Worm (Caenorhabditis elegans): ENCODE results near the gene ets-9.

The ets-9 gene

DNA sequence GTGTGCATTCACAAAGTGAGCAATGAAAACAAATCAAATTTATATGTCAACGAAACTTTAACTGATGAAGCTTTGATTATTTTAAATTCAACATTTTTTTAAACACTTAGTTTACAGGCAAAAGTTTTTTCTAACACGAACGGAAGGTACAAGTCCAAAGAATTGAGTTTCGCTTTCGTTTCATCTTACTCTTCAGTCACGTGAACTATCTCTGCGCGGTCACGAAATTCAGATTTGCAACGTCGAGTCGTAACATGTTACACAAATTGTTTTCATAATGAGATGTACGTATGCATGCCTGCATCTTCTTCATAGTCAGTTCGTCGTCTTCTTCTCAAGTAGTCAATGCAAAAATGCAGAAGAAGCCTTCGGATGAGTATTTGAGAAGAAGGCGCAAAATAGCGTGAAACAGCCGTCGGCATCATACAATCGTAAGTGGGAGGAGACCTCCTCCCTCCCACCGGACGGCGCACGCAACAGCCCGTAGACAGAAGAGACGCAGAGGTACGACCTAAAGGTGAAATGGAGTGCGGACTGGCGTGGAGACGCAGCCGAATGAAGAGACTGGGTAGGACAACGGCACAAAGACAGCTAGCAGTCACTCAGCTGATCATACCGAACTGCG is 14.1 kb upstream of the ets-9 start, which contains the start of gene coel-1 (continued):
- TF ChIP-seq F57C9.4 (tag; optimal IDR thresholded peaks at IDR 0.05) (no peak), ztf-18 (tag; optimal IDR thresholded peaks at IDR 0.05) (no peak), ceh-27 (GFP tag; optimal IDR thresholded peaks at IDR 0.05) (peak; percentile 52), lin-40 (tag; optimal IDR thresholded peaks at IDR 0.05) (peak; percentile 35), T26A5.8 (tag; optimal IDR thresholded peaks at IDR 0.05) (no peak), tlf-1 (GFP tag; optimal IDR thresholded peaks at IDR 0.05) (no peak), pbrm-1 (GFP tag; IDR thresholded peaks at IDR 0.05) (no peak), sea-2 (GFP tag; IDR thresholded peaks at IDR 0.05) (no peak), B0035.1 (tag; optimal IDR thresholded peaks at IDR 0.05) (no peak), nhr-80 (tag; optimal IDR thresholded peaks at IDR 0.05) (peak; percentile 52), egrh-3 (GFP tag; IDR thresholded peaks at IDR 0.05) (peak; percentile 77), ztf-3 (GFP tag; optimal IDR thresholded peaks at IDR 0.05) (no peak), lin-26 (GFP tag; IDR thresholded peaks at IDR 0.05) (no peak), snpc-3.4 (tag; optimal IDR thresholded peaks at IDR 0.05) (no peak), aptf-3 (GFP tag; IDR thresholded peaks at IDR 0.05) (no peak), mel-28 (tag; optimal IDR thresholded peaks at IDR 0.05; ENCODE audit: borderline replicate concordance) (no peak), F55B11.4 (tag; optimal IDR thresholded peaks at IDR 0.05; ENCODE audit: borderline replicate concordance, insufficient read depth) (no peak), rpc-1 (optimal IDR thresholded peaks at IDR 0.05) (no peak), rpc-1 (tag; optimal IDR thresholded peaks at IDR 0.05) (no peak)

DNA sequence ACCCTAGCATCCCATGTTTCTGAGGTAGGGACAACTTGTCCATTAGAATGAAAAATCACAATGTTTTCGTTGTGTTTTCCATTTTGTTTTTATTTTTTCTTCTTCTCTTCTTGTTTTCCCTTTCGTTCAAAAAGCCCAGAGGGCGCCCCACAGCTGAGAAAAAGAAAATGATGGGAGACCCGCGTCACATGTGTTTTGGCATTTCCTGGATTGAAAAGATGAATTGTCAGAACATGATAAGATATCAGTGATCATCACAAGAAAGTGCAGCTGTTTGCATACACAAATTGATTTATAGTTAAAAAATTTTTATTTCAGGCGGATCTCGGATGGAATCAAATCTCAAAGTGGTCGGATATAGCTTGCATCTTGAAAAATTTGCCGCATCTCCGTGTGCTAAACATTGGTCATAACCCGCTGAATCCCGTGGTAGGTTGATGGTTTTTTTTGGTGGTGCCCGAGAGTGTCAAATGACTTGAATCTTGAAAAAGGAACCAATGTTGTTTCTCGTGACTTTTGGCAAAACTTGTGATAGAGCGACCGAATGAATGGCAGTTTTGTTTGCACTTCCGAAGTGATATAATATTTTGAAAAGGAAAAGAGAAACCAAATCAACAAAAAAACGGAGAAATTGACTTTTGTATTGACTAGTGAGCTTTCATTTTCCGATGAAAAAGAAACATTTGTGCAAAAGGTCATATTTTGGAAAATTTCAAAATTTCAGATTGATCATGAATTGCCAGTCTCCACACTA is 13.1 kb upstream of the ets-9 start:
- TF ChIP-seq Y95B8A.8 (GFP tag; IDR thresholded peaks at IDR 0.05) (no peak), hmg-20 (GFP tag; IDR thresholded peaks at IDR 0.05) (no peak), C06A6.2 (GFP tag; conservative IDR thresholded peaks at IDR 0.05) (no peak), sptf-2 (GFP tag; optimal IDR thresholded peaks at IDR 0.05) (no peak), let-526 (GFP tag; IDR thresholded peaks at IDR 0.05) (0 out of 2 replicates have a peak, but pooled peaks have one; percentile 29), cebp-1 (GFP tag; IDR thresholded peaks at IDR 0.05) (no peak), cebp-1 (tag; optimal IDR thresholded peaks at IDR 0.05) (peak; percentile 47), repo-1 (tag; optimal IDR thresholded peaks at IDR 0.05) (no peak), F10E7.11 (tag; optimal IDR thresholded peaks at IDR 0.05) (no peak), dox-1 (GFP tag; IDR thresholded peaks at IDR 0.05) (0 out of 2 replicates have a peak, but pooled peaks have one; percentile 4), F55B11.4 (tag; optimal IDR thresholded peaks at IDR 0.05; ENCODE audit: borderline replicate concordance, insufficient read depth) (no peak), ztf-22 (GFP tag; optimal IDR thresholded peaks at IDR 0.05) (no peak), aptf-3 (GFP tag; IDR thresholded peaks at IDR 0.05) (no peak), K11D2.4 (GFP tag; IDR thresholded peaks at IDR 0.05) (0 out of 2 replicates have a peak, but pooled peaks have one; percentile 36), F39B2.1 (GFP tag; IDR thresholded peaks at IDR 0.05) (no peak), nhr-120 (GFP tag; IDR thresholded peaks at IDR 0.05) (no peak), snpc-3.4 (tag; optimal IDR thresholded peaks at IDR 0.05) (no peak), nfyb-1 (GFP tag; IDR thresholded peaks at IDR 0.05) (no peak), lsy-27 (tag; optimal IDR thresholded peaks at IDR 0.05; ENCODE audit: borderline replicate concordance, insufficient read depth) (no peak), lin-35 (GFP tag; optimal IDR thresholded peaks at IDR 0.05) (no peak), K12H6.12 (tag; optimal IDR thresholded peaks at IDR 0.05) (no peak), pha-4 (tag; optimal IDR thresholded peaks at IDR 0.05) (peak; percentile 17), somi-1 (GFP tag; optimal IDR thresholded peaks at IDR 0.05) (no peak), chd-7 (tag; optimal IDR thresholded peaks at IDR 0.05) (no peak), cebp-2 (GFP tag; IDR thresholded peaks at IDR 0.05) (no peak), attf-5 (GFP tag; optimal IDR thresholded peaks at IDR 0.05) (peak; percentile 21), rpc-1 (optimal IDR thresholded peaks at IDR 0.05) (no peak), rpc-1 (tag; optimal IDR thresholded peaks at IDR 0.05) (no peak), ekl-4 (GFP tag; IDR thresholded peaks at IDR 0.05) (no peak), madf-10 (tag; optimal IDR thresholded peaks at IDR 0.05) (no peak), snpc-1.3 (tag; optimal IDR thresholded peaks at IDR 0.05; ENCODE audit: insufficient read depth) (no peak)

Measured in whole organism, young adult.